Fruit fly (Drosophila melanogaster) whole organism, embryonic: ENCODE measurements around the gene CG34244.
A peak's percentile ranks its signal among the peaks of the same experiment; 100 is the strongest.

ENCODE experiments used
- ATbp ChIP-seq: fragments of 200-800 bp; sonication (Bioruptor generic); optimal IDR thresholded peaks from 2 replicates; lab custom pipeline; 2017; ENCODE audit warnings: missing biosample characterization, mild to moderate bottlenecking, missing genetic modification characterization, missing genetic modification reagents
- Adf1 ChIP-seq: fragments of 200-800 bp; sonication (Bioruptor generic); IDR thresholded peaks from 2 replicates; pipeline ENCODE4 v1.3.6; 2022; ENCODE audit warnings: missing biosample characterization, missing genetic modification characterization
- Asciz ChIP-seq: fragments of 200-800 bp; sonication (Bioruptor generic); optimal IDR thresholded peaks from 2 replicates; lab custom pipeline; 2017; ENCODE audit warnings: missing biosample characterization, mild to moderate bottlenecking, missing genetic modification characterization, missing genetic modification reagents
- CG10267 ChIP-seq: fragments of 200-800 bp; sonication (Bioruptor generic); optimal IDR thresholded peaks from 2 replicates; lab custom pipeline; 2018; ENCODE audit warnings: missing biosample characterization, mild to moderate bottlenecking, missing genetic modification characterization, moderate library complexity
- CG10366 ChIP-seq: fragments of 200-800 bp; sonication (Bioruptor generic); IDR thresholded peaks from 2 replicates; pipeline ENCODE4 v1.3.6; 2022; ENCODE audit warnings: missing biosample characterization, missing genetic modification characterization
- CG12769 ChIP-seq: fragments of 200-800 bp; sonication (Bioruptor generic); optimal IDR thresholded peaks from 2 replicates; lab custom pipeline; 2019; ENCODE audit warnings: missing biosample characterization, mild to moderate bottlenecking, missing genetic modification characterization, moderate library complexity
- CG14014 ChIP-seq: fragments of 200-800 bp; sonication (Bioruptor generic); IDR thresholded peaks from 2 replicates; pipeline ENCODE4 v1.3.6; 2022; ENCODE audit warnings: missing biosample characterization, missing genetic modification characterization
- CG14441 ChIP-seq: fragments of 200-800 bp; sonication (Bioruptor generic); IDR thresholded peaks from 2 replicates; pipeline ENCODE4 v1.3.6; 2022; ENCODE audit warnings: missing biosample characterization, missing genetic modification characterization
- CG16815 ChIP-seq: fragments of 200-800 bp; sonication (Bioruptor generic); optimal IDR thresholded peaks from 3 replicates; lab custom pipeline; 2017; ENCODE audit warnings: missing biosample characterization, mild to moderate bottlenecking, missing genetic modification characterization
- CG17328 ChIP-seq: fragments of 200-800 bp; sonication (Bioruptor generic); IDR thresholded peaks from 2 replicates; pipeline ENCODE4 v1.3.6; 2022; ENCODE audit warnings: missing biosample characterization, missing genetic modification characterization
- CG17361 ChIP-seq: fragments of 200-800 bp; sonication (Bioruptor generic); IDR thresholded peaks from 3 replicates; pipeline ENCODE4 v1.3.6; 2022; ENCODE audit warnings: missing biosample characterization, missing genetic modification characterization
- CG17568 ChIP-seq: fragments of 200-800 bp; sonication (Bioruptor generic); optimal IDR thresholded peaks from 2 replicates; lab custom pipeline; 2018; ENCODE audit warnings: missing biosample characterization, mild to moderate bottlenecking, missing genetic modification characterization, moderate library complexity
- CG17912 ChIP-seq: fragments of 200-800 bp; sonication (Bioruptor generic); optimal IDR thresholded peaks from 2 replicates; lab custom pipeline; 2018; ENCODE audit warnings: missing biosample characterization, mild to moderate bottlenecking, missing genetic modification characterization
- CG2120 ChIP-seq: fragments of 200-800 bp; sonication (Bioruptor generic); optimal IDR thresholded peaks from 3 replicates; lab custom pipeline; 2016; ENCODE audit warnings: missing biosample characterization, missing genetic modification characterization
- CG33557 ChIP-seq: fragments of 200-800 bp; sonication (Bioruptor generic); optimal IDR thresholded peaks from 2 replicates; lab custom pipeline; 2019; ENCODE audit warnings: missing biosample characterization, mild to moderate bottlenecking, missing genetic modification characterization, moderate library complexity
- CG7839 ChIP-seq: fragments of 200-800 bp; sonication (Bioruptor generic); optimal IDR thresholded peaks from 3 replicates; lab custom pipeline; 2018; ENCODE audit warnings: missing biosample characterization, mild to moderate bottlenecking, missing genetic modification characterization, moderate library complexity
- CG8924 ChIP-seq: fragments of 200-800 bp; optimal IDR thresholded peaks from 3 replicates; lab custom pipeline; 2019; ENCODE audit warnings: missing biosample characterization, mild to moderate bottlenecking, missing genetic modification characterization, moderate library complexity
- CG9797 ChIP-seq: fragments of 200-800 bp; sonication (Bioruptor generic); optimal IDR thresholded peaks from 3 replicates; lab custom pipeline; 2018; ENCODE audit warnings: missing biosample characterization, mild to moderate bottlenecking, missing genetic modification characterization
- CG9876 ChIP-seq: fragments of 200-800 bp; sonication (Bioruptor generic); optimal IDR thresholded peaks from 2 replicates; lab custom pipeline; 2016; ENCODE audit warnings: missing biosample characterization, missing genetic modification characterization
- CG9932 ChIP-seq: fragments of 200-800 bp; sonication (Bioruptor generic); IDR thresholded peaks from 2 replicates; pipeline ENCODE4 v1.3.6; 2022; ENCODE audit warnings: missing biosample characterization, missing genetic modification characterization
- Ets97D ChIP-seq: fragments of 200-800 bp; sonication (Bioruptor generic); optimal IDR thresholded peaks from 3 replicates; lab custom pipeline; 2016; ENCODE audit warnings: missing biosample characterization, missing genetic modification characterization
- HLH4C ChIP-seq: fragments of 200-800 bp; sonication (Bioruptor generic); IDR thresholded peaks from 3 replicates; pipeline ENCODE4 v1.3.6; 2022; ENCODE audit warnings: missing biosample characterization, missing genetic modification characterization; ENCODE audit not compliant: partially characterized antibody
- Hr51 ChIP-seq, 2 experiments: fragments of 200-800 bp; sonication (Bioruptor generic); optimal IDR thresholded peaks; 2 replicates in 1 of 2; 3 replicates in 1 of 2; lab custom pipeline; 2016 to 2018; ENCODE audit warnings: missing biosample characterization in 2 of 2, missing genetic modification characterization in 2 of 2, mild to moderate bottlenecking in 1 of 2, moderate library complexity in 1 of 2
- MBD-R2 ChIP-seq: fragments of 200-800 bp; sonication (Bioruptor generic); IDR thresholded peaks from 2 replicates; pipeline ENCODE4 v1.3.6; 2022; ENCODE audit warnings: missing biosample characterization, missing genetic modification characterization
- Mad ChIP-seq: fragments of 200-800 bp; sonication (Bioruptor generic); optimal IDR thresholded peaks from 2 replicates; lab custom pipeline; 2016; ENCODE audit warnings: missing biosample characterization, missing genetic modification characterization
- NC2β ChIP-seq: fragments of 200-800 bp; sonication (Bioruptor generic); optimal IDR thresholded peaks from 2 replicates; lab custom pipeline; 2016; ENCODE audit warnings: missing biosample characterization, missing genetic modification characterization
- PHDP ChIP-seq: fragments of 200-800 bp; sonication (Bioruptor generic); optimal IDR thresholded peaks from 3 replicates; lab custom pipeline; 2018; ENCODE audit warnings: missing biosample characterization, mild to moderate bottlenecking, missing genetic modification characterization, moderate library complexity
- Scr ChIP-seq: fragments of 200-800 bp; sonication (Bioruptor generic); IDR thresholded peaks from 2 replicates; pipeline ENCODE4 v1.3.6; 2022; ENCODE audit warnings: missing biosample characterization, missing genetic modification characterization; ENCODE audit not compliant: partially characterized antibody
- Six4 ChIP-seq: fragments of 200-800 bp; sonication (Bioruptor generic); optimal IDR thresholded peaks from 2 replicates; lab custom pipeline; 2016; ENCODE audit warnings: missing biosample characterization, missing genetic modification characterization
- Sry-δ ChIP-seq: fragments of 200-800 bp; sonication (Bioruptor generic); optimal IDR thresholded peaks from 2 replicates; lab custom pipeline; 2016; ENCODE audit warnings: missing biosample characterization, missing genetic modification characterization
- Tbp ChIP-seq: fragments of >200 bp; optimal IDR thresholded peaks from 2 replicates; lab custom pipeline; 2018; ENCODE audit warnings: missing biosample characterization, missing genetic modification characterization
- abd-A ChIP-seq: fragments of 200-800 bp; sonication (Bioruptor generic); optimal IDR thresholded peaks from 3 replicates; lab custom pipeline; 2019; ENCODE audit warnings: missing biosample characterization, mild to moderate bottlenecking, missing genetic modification characterization, moderate library complexity
- bowl ChIP-seq: fragments of 200-800 bp; sonication (Bioruptor generic); IDR thresholded peaks from 2 replicates; pipeline ENCODE4 v1.3.6; 2022; ENCODE audit warnings: missing biosample characterization, missing genetic modification characterization
- bsh ChIP-seq, 2 experiments: fragments of 200-800 bp; sonication (Bioruptor generic); optimal IDR thresholded peaks; 2 replicates each; lab custom pipeline; 2017 to 2018; ENCODE audit warnings: mild to moderate bottlenecking in 2 of 2, missing biosample characterization in 2 of 2, missing genetic modification characterization in 2 of 2, moderate library complexity in 1 of 2
- cad ChIP-seq: fragments of >200 bp; optimal IDR thresholded peaks from 2 replicates; lab custom pipeline; 2017; ENCODE audit warnings: missing biosample characterization, missing genetic modification characterization
- chn ChIP-seq: fragments of 200-800 bp; sonication (Bioruptor generic); optimal IDR thresholded peaks from 2 replicates; lab custom pipeline; 2016; ENCODE audit warnings: missing biosample characterization, missing genetic modification characterization
- ci ChIP-seq: fragments of 200-800 bp; sonication (Bioruptor generic); IDR thresholded peaks from 3 replicates; pipeline ENCODE4 v1.3.6; 2022; ENCODE audit warnings: missing biosample characterization, missing genetic modification characterization
- corto ChIP-seq: fragments of 200-800 bp; sonication (Bioruptor generic); optimal IDR thresholded peaks from 2 replicates; lab custom pipeline; 2016; ENCODE audit warnings: missing biosample characterization, mild to moderate bottlenecking, missing genetic modification characterization, moderate library complexity
- dmrt11E ChIP-seq: fragments of 200-800 bp; sonication (Bioruptor generic); optimal IDR thresholded peaks from 3 replicates; lab custom pipeline; 2018; ENCODE audit warnings: missing biosample characterization, mild to moderate bottlenecking, missing genetic modification characterization, moderate library complexity
- ems ChIP-seq: fragments of 200-800 bp; sonication (Bioruptor generic); optimal IDR thresholded peaks from 3 replicates; lab custom pipeline; 2016; ENCODE audit warnings: missing biosample characterization, missing genetic modification characterization
- ewg ChIP-seq: fragments of 200-800 bp; sonication (Bioruptor generic); optimal IDR thresholded peaks from 3 replicates; lab custom pipeline; 2017; ENCODE audit warnings: mild to moderate bottlenecking, missing biosample characterization, missing genetic modification reagents, missing genetic modification characterization
- gce ChIP-seq: fragments of 200-800 bp; sonication (Bioruptor generic); IDR thresholded peaks from 3 replicates; pipeline ENCODE4 v1.3.6; 2022; ENCODE audit warnings: missing biosample characterization, missing genetic modification characterization
- hb ChIP-seq: fragments of 200-800 bp; sonication (Bioruptor generic); IDR thresholded peaks from 3 replicates; pipeline ENCODE4 v1.3.6; 2022; ENCODE audit warnings: missing biosample characterization, missing genetic modification characterization; ENCODE audit not compliant: partially characterized antibody
- her ChIP-seq: fragments of 200-800 bp; sonication (Bioruptor generic); optimal IDR thresholded peaks from 2 replicates; lab custom pipeline; 2016; ENCODE audit warnings: missing biosample characterization, missing genetic modification characterization
- pfk ChIP-seq: fragments of 200-800 bp; sonication (Bioruptor generic); optimal IDR thresholded peaks from 2 replicates; lab custom pipeline; 2018; ENCODE audit warnings: missing biosample characterization, mild to moderate bottlenecking, missing genetic modification characterization, moderate library complexity
- schlank ChIP-seq: fragments of 200-800 bp; sonication (Bioruptor generic); optimal IDR thresholded peaks from 2 replicates; lab custom pipeline; 2018; ENCODE audit warnings: missing biosample characterization, mild to moderate bottlenecking, missing genetic modification characterization
- sens-2 ChIP-seq: fragments of 200-800 bp; sonication (Bioruptor generic); IDR thresholded peaks from 2 replicates; pipeline ENCODE4 v1.3.6; 2022; ENCODE audit warnings: missing biosample characterization, missing genetic modification characterization
- sug ChIP-seq: fragments of 200-800 bp; optimal IDR thresholded peaks from 2 replicates; lab custom pipeline; 2019; ENCODE audit warnings: missing biosample characterization, mild to moderate bottlenecking, missing genetic modification characterization, moderate library complexity
- tio ChIP-seq: fragments of 200-800 bp; sonication (Bioruptor generic); optimal IDR thresholded peaks from 2 replicates; lab custom pipeline; 2017; ENCODE audit warnings: missing biosample characterization, missing genetic modification characterization, inconsistent platforms
- wek ChIP-seq: fragments of 200-800 bp; sonication (Bioruptor generic); optimal IDR thresholded peaks from 3 replicates; lab custom pipeline; 2018; ENCODE audit warnings: missing biosample characterization, mild to moderate bottlenecking, missing genetic modification characterization, moderate library complexity

CG34244 gene

DNA sequence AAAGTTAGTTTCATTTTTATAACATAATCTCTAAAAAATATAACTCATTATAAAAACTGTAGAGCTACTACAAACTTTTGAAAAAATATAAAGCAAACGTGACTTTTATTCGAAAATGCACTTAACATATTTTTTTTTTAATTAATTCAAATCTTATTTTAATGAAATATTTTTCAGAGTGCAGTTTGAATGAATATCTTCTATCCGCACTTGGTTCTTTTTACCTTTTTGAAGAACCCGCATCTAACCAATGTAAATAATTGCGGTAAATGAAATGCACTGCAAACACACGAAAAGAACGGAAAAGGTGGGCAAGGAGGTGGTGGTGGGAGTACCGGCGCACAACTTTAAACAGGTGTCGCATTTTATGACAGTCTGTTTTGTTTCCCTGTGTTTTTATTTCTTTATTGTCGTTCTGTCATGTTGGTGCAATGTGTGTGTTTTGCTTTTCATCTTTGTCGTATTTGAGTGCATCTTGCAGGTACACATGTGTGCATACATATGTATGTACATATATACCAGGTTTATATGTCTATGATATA, 41.7 kb downstream of the CG34244 start (continued):
- TF ChIP-seq CG17912 (GFP tag; lab: Kevin White, UChicago) (no peak), CG16815 (GFP tag; lab: Kevin White, UChicago) (no peak), CG17328 (GFP tag; lab: Robert Waterston, UW) (peak; percentile 20; the same call in 1 of the 2 replicates), CG12769 (tag; lab: Kevin White, UChicago) (no peak), pfk (GFP tag; lab: Kevin White, UChicago) (no peak), CG9932 (GFP tag; lab: Robert Waterston, UW) (no peak), cad (GFP tag; lab: Kevin White, UChicago) (peak; percentile 65), wek (GFP tag; lab: Kevin White, UChicago) (peak; percentile 53), ATbp (GFP tag; lab: Kevin White, UChicago) (peak; percentile 75), CG33557 (GFP tag; lab: Kevin White, UChicago) (peak; percentile 24), tio (GFP tag; lab: Kevin White, UChicago) (no peak), CG9797 (no peak), ci (GFP tag; lab: Robert Waterston, UW) (peak; percentile 14; the same call in 1 of the 3 replicates), Six4 (no peak), Sry-δ (GFP tag; lab: Kevin White, UChicago) (no peak), CG9876 (GFP tag; lab: Kevin White, UChicago) (no peak), PHDP (tag; lab: Kevin White, UChicago) (peak; percentile 10), CG10267 (peak; percentile 40), schlank (tag; lab: Kevin White, UChicago) (no peak), hb (GFP tag; lab: Robert Waterston, UW) (no peak), bsh (GFP tag; optimal IDR thresholded peaks at IDR 0.05; lab: Kevin White, UChicago) (peak in 1 of 2 experiments; percentile 60), Tbp (GFP tag; lab: Kevin White, UChicago) (no peak), dmrt11E (tag; lab: Kevin White, UChicago) (peak; percentile 36), CG7839 (tag; lab: Kevin White, UChicago) (peak; percentile 29), CG8924 (tag; lab: Kevin White, UChicago) (peak; percentile 27), CG17361 (peak; percentile 53; the same call in 1 of the 3 replicates), CG14014 (GFP tag; lab: Robert Waterston, UW) (no peak), chn (GFP tag; lab: Kevin White, UChicago) (no peak), ewg (GFP tag; lab: Kevin White, UChicago) (no peak), CG2120 (GFP tag; lab: Kevin White, UChicago) (no peak), Mad (GFP tag; lab: Kevin White, UChicago) (no peak), gce (GFP tag; lab: Robert Waterston, UW) (no peak), CG14441 (GFP tag; lab: Robert Waterston, UW) (no peak), Asciz (GFP tag; lab: Kevin White, UChicago) (peak; percentile 32), her (GFP tag; lab: Kevin White, UChicago) (no peak), corto (GFP tag; lab: Kevin White, UChicago) (no peak), Scr (GFP tag; lab: Robert Waterston, UW) (no peak), bowl (GFP tag; lab: Robert Waterston, UW) (no peak), sens-2 (no peak), CG17568 (GFP tag; lab: Kevin White, UChicago) (no peak), Hr51 (GFP tag; optimal IDR thresholded peaks at IDR 0.05; lab: Kevin White, UChicago) (peak in 1 of 2 experiments; percentile 47), NC2β (GFP tag; lab: Kevin White, UChicago) (no peak), HLH4C (GFP tag; lab: Robert Waterston, UW) (no peak), Adf1 (no peak), MBD-R2 (GFP tag; lab: Robert Waterston, UW) (no peak), sug (tag; lab: Kevin White, UChicago) (no peak), CG10366 (GFP tag; lab: Robert Waterston, UW) (no peak), abd-A (tag; lab: Kevin White, UChicago) (no peak), ems (GFP tag; lab: Kevin White, UChicago) (no peak), Ets97D (GFP tag; lab: Kevin White, UChicago) (no peak)
